Worm (Caenorhabditis elegans) whole organism, L2 larva: ENCODE data around the gene ZK666.14.

Experiments used
- R02D3.7 ChIP-seq: fragments of 150-350 bp; optimal IDR thresholded peaks from 2 replicates; lab custom pipeline; 2014; ENCODE audit warnings: missing biosample characterization, missing genetic modification characterization
- ama-1 ChIP-seq: fragments of 150-350 bp; optimal IDR thresholded peaks from 2 replicates; lab custom pipeline; 2018; ENCODE audit warnings: inconsistent platforms
- ceh-82 ChIP-seq: fragments of 150-350 bp; optimal IDR thresholded peaks from 2 replicates; lab custom pipeline; 2014; ENCODE audit warnings: missing biosample characterization, missing genetic modification characterization
- dmd-4 ChIP-seq: sonication (generic microtip); optimal IDR thresholded peaks from 2 replicates; lab custom pipeline; 2017; ENCODE audit warnings: missing biosample characterization, missing genetic modification characterization
- elt-3 ChIP-seq: sonication (generic microtip); optimal IDR thresholded peaks from 2 replicates; lab custom pipeline; 2017; ENCODE audit warnings: missing biosample characterization, missing genetic modification characterization
- lin-39 ChIP-seq: fragments of 150-350 bp; optimal IDR thresholded peaks from 2 replicates; lab custom pipeline; 2014; ENCODE audit warnings: missing biosample characterization, missing genetic modification reagents, missing genetic modification characterization
- mdl-1 ChIP-seq, 2 experiments: fragments of 150-350 bp in 1 of 2; sonication (generic microtip) in 1 of 2; optimal IDR thresholded peaks; 2 replicates each; lab custom pipeline; 2017; ENCODE audit warnings: missing biosample characterization in 2 of 2, missing genetic modification characterization in 2 of 2
- nhr-11 ChIP-seq: fragments of 150-350 bp; optimal IDR thresholded peaks from 2 replicates; lab custom pipeline; 2014; ENCODE audit warnings: missing biosample characterization, missing genetic modification characterization

- TF ChIP-seq mdl-1 (tag; optimal IDR thresholded peaks at IDR 0.05; lab: Kevin White, UChicago): no peak
- TF ChIP-seq R02D3.7 (tag; lab: Kevin White, UChicago): no peak
- TF ChIP-seq dmd-4 (tag; lab: Kevin White, UChicago): no peak
- TF ChIP-seq lin-39 (tag; lab: Kevin White, UChicago): no peak
- TF ChIP-seq ama-1: no peak
- no peak for TF ChIP-seq nhr-11 (tag; lab: Kevin White, UChicago)
- no peak for TF ChIP-seq ceh-82 (tag; lab: Kevin White, UChicago)
- TF ChIP-seq elt-3: no peak
Measured at ce11 chrII:10476039-10476438, 18.5 kb upstream of the ZK666.14 start, which contains the start of gene clec-58.
